Fruit fly (Drosophila melanogaster) whole organism, embryonic: ENCODE results near the gene Bet3.

Experiments
- Antp ChIP-seq: fragments of 200-800 bp; sonication (Bioruptor generic); optimal IDR thresholded peaks from 3 replicates; lab custom pipeline; 2016; ENCODE audit warnings: missing biosample characterization, missing genetic modification characterization
- Atf3 ChIP-seq: fragments of 200-800 bp; sonication (Bioruptor generic); optimal IDR thresholded peaks from 3 replicates; lab custom pipeline; 2016; ENCODE audit warnings: missing biosample characterization, missing genetic modification characterization
- B-H2 ChIP-seq: fragments of 200-800 bp; sonication (Bioruptor generic); optimal IDR thresholded peaks from 2 replicates; lab custom pipeline; 2018; ENCODE audit warnings: missing biosample characterization, mild to moderate bottlenecking, missing genetic modification characterization
- CG10209 ChIP-seq: fragments of 200-800 bp; sonication (Bioruptor generic); optimal IDR thresholded peaks from 3 replicates; lab custom pipeline; 2017; ENCODE audit warnings: missing biosample characterization, mild to moderate bottlenecking, missing genetic modification characterization, missing genetic modification reagents
- CG10274 ChIP-seq: fragments of 200-800 bp; sonication (Bioruptor generic); optimal IDR thresholded peaks from 3 replicates; lab custom pipeline; 2017; ENCODE audit warnings: missing biosample characterization, mild to moderate bottlenecking, missing genetic modification characterization
- CG12104 ChIP-seq: fragments of 200-800 bp; sonication (Bioruptor generic); optimal IDR thresholded peaks from 3 replicates; lab custom pipeline; 2016; ENCODE audit warnings: missing biosample characterization, missing genetic modification characterization
- CG17359 ChIP-seq: fragments of 200-800 bp; sonication (Bioruptor generic); optimal IDR thresholded peaks from 3 replicates; lab custom pipeline; 2018; ENCODE audit warnings: missing biosample characterization, mild to moderate bottlenecking, missing genetic modification characterization, moderate library complexity
- CG2116 ChIP-seq: fragments of 200-800 bp; sonication (Bioruptor generic); optimal IDR thresholded peaks from 3 replicates; lab custom pipeline; 2018; ENCODE audit warnings: missing biosample characterization, mild to moderate bottlenecking, missing genetic modification characterization
- CG2120 ChIP-seq: fragments of 200-800 bp; sonication (Bioruptor generic); optimal IDR thresholded peaks from 3 replicates; lab custom pipeline; 2016; ENCODE audit warnings: missing biosample characterization, missing genetic modification characterization
- CG34422 ChIP-seq: fragments of 200-800 bp; sonication (Bioruptor generic); IDR thresholded peaks from 3 replicates; pipeline ENCODE4 v1.3.6; 2022; ENCODE audit warnings: missing biosample characterization, missing genetic modification characterization
- CG4730 ChIP-seq: fragments of 200-800 bp; sonication (Bioruptor generic); IDR thresholded peaks from 2 replicates; pipeline ENCODE4 v1.3.6; 2022; ENCODE audit warnings: missing biosample characterization, missing genetic modification characterization
- CG6683 ChIP-seq: fragments of 200-800 bp; sonication (Bioruptor generic); optimal IDR thresholded peaks from 2 replicates; lab custom pipeline; 2017; ENCODE audit warnings: missing biosample characterization, mild to moderate bottlenecking, missing genetic modification characterization, missing genetic modification reagents
- CG7745 ChIP-seq: fragments of 200-800 bp; sonication (Bioruptor generic); optimal IDR thresholded peaks from 2 replicates; lab custom pipeline; 2018; ENCODE audit warnings: missing biosample characterization, mild to moderate bottlenecking, missing genetic modification characterization, moderate library complexity
- CG7786 ChIP-seq: fragments of 200-800 bp; sonication (Bioruptor generic); optimal IDR thresholded peaks from 2 replicates; lab custom pipeline; 2016; ENCODE audit warnings: missing biosample characterization, missing genetic modification characterization
- CG7839 ChIP-seq: fragments of 200-800 bp; sonication (Bioruptor generic); optimal IDR thresholded peaks from 3 replicates; lab custom pipeline; 2018; ENCODE audit warnings: missing biosample characterization, mild to moderate bottlenecking, missing genetic modification characterization, moderate library complexity
- CG9817 ChIP-seq: fragments of 200-800 bp; sonication (Bioruptor generic); optimal IDR thresholded peaks from 2 replicates; lab custom pipeline; 2018; ENCODE audit warnings: missing biosample characterization, mild to moderate bottlenecking, missing genetic modification characterization, moderate library complexity
- Dbx ChIP-seq: fragments of 200-800 bp; sonication (Bioruptor generic); IDR thresholded peaks from 3 replicates; pipeline ENCODE4 v1.3.6; 2022; ENCODE audit warnings: missing biosample characterization, missing genetic modification characterization
- Dip2 ChIP-seq: fragments of 200-800 bp; sonication (Bioruptor generic); IDR thresholded peaks from 2 replicates; pipeline ENCODE4 v1.3.6; 2022; ENCODE audit warnings: missing biosample characterization, missing genetic modification characterization
- Doc3 ChIP-seq: fragments of 200-800 bp; sonication (Bioruptor generic); IDR thresholded peaks from 3 replicates; pipeline ENCODE4 v1.3.6; 2022; ENCODE audit warnings: missing biosample characterization, missing genetic modification characterization; ENCODE audit not compliant: partially characterized antibody
- E2f1 ChIP-seq: fragments of 200-800 bp; sonication (Bioruptor generic); IDR thresholded peaks from 2 replicates; pipeline ENCODE4 v1.3.6; 2022; ENCODE audit warnings: missing biosample characterization, missing genetic modification characterization
- HHEX ChIP-seq: fragments of 200-800 bp; sonication (Bioruptor generic); optimal IDR thresholded peaks from 3 replicates; lab custom pipeline; 2017; ENCODE audit warnings: missing biosample characterization, mild to moderate bottlenecking, missing genetic modification characterization, missing genetic modification reagents
- HLH54F ChIP-seq: fragments of 200-800 bp; sonication (Bioruptor generic); optimal IDR thresholded peaks from 3 replicates; lab custom pipeline; 2016; ENCODE audit warnings: missing biosample characterization, missing genetic modification characterization
- HmgZ ChIP-seq: fragments of 200-800 bp; sonication (Bioruptor generic); optimal IDR thresholded peaks from 2 replicates; lab custom pipeline; 2018; ENCODE audit warnings: missing biosample characterization, mild to moderate bottlenecking, missing genetic modification characterization
- MBD-R2 ChIP-seq: fragments of 200-800 bp; sonication (Bioruptor generic); IDR thresholded peaks from 2 replicates; pipeline ENCODE4 v1.3.6; 2022; ENCODE audit warnings: missing biosample characterization, missing genetic modification characterization
- Mad ChIP-seq: fragments of 200-800 bp; sonication (Bioruptor generic); optimal IDR thresholded peaks from 2 replicates; lab custom pipeline; 2016; ENCODE audit warnings: missing biosample characterization, missing genetic modification characterization
- Mrtf ChIP-seq: fragments of 200-800 bp; sonication (Bioruptor generic); IDR thresholded peaks from 3 replicates; pipeline ENCODE4 v1.3.6; 2022; ENCODE audit warnings: missing biosample characterization, missing genetic modification characterization
- Myb ChIP-seq: fragments of 200-800 bp; sonication (Bioruptor generic); optimal IDR thresholded peaks from 2 replicates; lab custom pipeline; 2016; ENCODE audit warnings: missing biosample characterization, missing genetic modification characterization
- NC2α ChIP-seq: fragments of 200-800 bp; sonication (Bioruptor generic); optimal IDR thresholded peaks from 2 replicates; lab custom pipeline; 2016; ENCODE audit warnings: missing biosample characterization, missing genetic modification characterization
- Oli ChIP-seq: fragments of 200-800 bp; sonication (Bioruptor generic); optimal IDR thresholded peaks from 2 replicates; lab custom pipeline; 2018; ENCODE audit warnings: missing biosample characterization, mild to moderate bottlenecking, missing genetic modification characterization, moderate library complexity
- Opbp ChIP-seq: fragments of 200-800 bp; sonication (Bioruptor generic); IDR thresholded peaks from 3 replicates; pipeline ENCODE4 v1.3.6; 2022; ENCODE audit warnings: missing biosample characterization, missing genetic modification characterization; ENCODE audit not compliant: partially characterized antibody
- Rfx ChIP-seq: fragments of 200-800 bp; sonication (Bioruptor generic); IDR thresholded peaks from 2 replicates; pipeline ENCODE4 v1.3.6; 2022; ENCODE audit warnings: missing biosample characterization, missing genetic modification characterization
- ara ChIP-seq: fragments of 200-800 bp; sonication (Bioruptor generic); IDR thresholded peaks from 2 replicates; pipeline ENCODE4 v1.3.6; 2022; ENCODE audit warnings: missing biosample characterization, missing genetic modification characterization
- cad ChIP-seq: fragments of >200 bp; optimal IDR thresholded peaks from 2 replicates; lab custom pipeline; 2017; ENCODE audit warnings: missing biosample characterization, missing genetic modification characterization
- dan ChIP-seq: fragments of 200-800 bp; sonication (Bioruptor generic); IDR thresholded peaks from 2 replicates; pipeline ENCODE4 v1.3.6; 2022; ENCODE audit warnings: missing biosample characterization, missing genetic modification characterization
- danr ChIP-seq: fragments of 200-800 bp; sonication (Bioruptor generic); IDR thresholded peaks from 2 replicates; pipeline ENCODE4 v1.3.6; 2022; ENCODE audit warnings: missing biosample characterization, missing genetic modification characterization
- dati ChIP-seq: fragments of 200-800 bp; sonication (Bioruptor generic); IDR thresholded peaks from 2 replicates; pipeline ENCODE4 v1.3.6; 2022; ENCODE audit warnings: missing biosample characterization, missing genetic modification characterization
- ems ChIP-seq: fragments of 200-800 bp; sonication (Bioruptor generic); optimal IDR thresholded peaks from 3 replicates; lab custom pipeline; 2016; ENCODE audit warnings: missing biosample characterization, missing genetic modification characterization
- grau ChIP-seq: fragments of 200-800 bp; optimal IDR thresholded peaks from 3 replicates; lab custom pipeline; 2019; ENCODE audit warnings: missing biosample characterization, mild to moderate bottlenecking, missing genetic modification characterization, moderate library complexity
- gsb ChIP-seq: fragments of 200-800 bp; sonication (Bioruptor generic); IDR thresholded peaks from 2 replicates; pipeline ENCODE4 v1.3.6; 2022; ENCODE audit warnings: missing biosample characterization, missing genetic modification characterization
- knrl ChIP-seq: fragments of 200-800 bp; sonication (Bioruptor generic); IDR thresholded peaks from 3 replicates; pipeline ENCODE4 v1.3.6; 2022; ENCODE audit warnings: missing biosample characterization, missing genetic modification characterization; ENCODE audit not compliant: partially characterized antibody
- lbe ChIP-seq: fragments of 200-800 bp; sonication (Bioruptor generic); optimal IDR thresholded peaks from 2 replicates; lab custom pipeline; 2016; ENCODE audit warnings: missing biosample characterization, mild to moderate bottlenecking, missing genetic modification characterization
- maf-S ChIP-seq: fragments of 200-800 bp; sonication (Bioruptor generic); optimal IDR thresholded peaks from 2 replicates; lab custom pipeline; 2016; ENCODE audit warnings: missing biosample characterization, missing genetic modification characterization
- mam ChIP-seq: fragments of 200-800 bp; sonication (Bioruptor generic); optimal IDR thresholded peaks from 3 replicates; lab custom pipeline; 2016; ENCODE audit warnings: missing biosample characterization, missing genetic modification characterization
- psq ChIP-seq: fragments of 200-800 bp; sonication (Bioruptor generic); optimal IDR thresholded peaks from 2 replicates; lab custom pipeline; 2017; ENCODE audit warnings: missing biosample characterization, missing genetic modification characterization
- row ChIP-seq: fragments of 200-800 bp; sonication (Bioruptor generic); IDR thresholded peaks from 3 replicates; pipeline ENCODE4 v1.3.6; 2022; ENCODE audit warnings: missing biosample characterization, missing genetic modification characterization
- run ChIP-seq: fragments of 200-800 bp; sonication (Bioruptor generic); optimal IDR thresholded peaks from 3 replicates; lab custom pipeline; 2018; ENCODE audit warnings: missing biosample characterization, mild to moderate bottlenecking, missing genetic modification characterization
- salm ChIP-seq: fragments of 200-800 bp; sonication (Bioruptor generic); optimal IDR thresholded peaks from 2 replicates; lab custom pipeline; 2018; ENCODE audit warnings: missing biosample characterization, mild to moderate bottlenecking, missing genetic modification characterization
- so ChIP-seq: fragments of 200-800 bp; sonication (Bioruptor generic); IDR thresholded peaks from 3 replicates; pipeline ENCODE4 v1.3.6; 2022; ENCODE audit warnings: missing biosample characterization, missing genetic modification characterization
- tin ChIP-seq: fragments of 200-800 bp; sonication (Bioruptor generic); optimal IDR thresholded peaks from 3 replicates; lab custom pipeline; 2016; ENCODE audit warnings: missing biosample characterization, missing genetic modification characterization
- ttk ChIP-seq: fragments of 200-800 bp; sonication (Bioruptor generic); IDR thresholded peaks from 2 replicates; pipeline ENCODE4 v2.1.2; 2022; ENCODE audit warnings: missing biosample characterization, missing genetic modification characterization
- zfh2 ChIP-seq: fragments of 200-800 bp; sonication (Bioruptor generic); optimal IDR thresholded peaks from 2 replicates; lab custom pipeline; 2016; ENCODE audit warnings: missing biosample characterization, missing genetic modification characterization

The Bet3 gene

DNA sequence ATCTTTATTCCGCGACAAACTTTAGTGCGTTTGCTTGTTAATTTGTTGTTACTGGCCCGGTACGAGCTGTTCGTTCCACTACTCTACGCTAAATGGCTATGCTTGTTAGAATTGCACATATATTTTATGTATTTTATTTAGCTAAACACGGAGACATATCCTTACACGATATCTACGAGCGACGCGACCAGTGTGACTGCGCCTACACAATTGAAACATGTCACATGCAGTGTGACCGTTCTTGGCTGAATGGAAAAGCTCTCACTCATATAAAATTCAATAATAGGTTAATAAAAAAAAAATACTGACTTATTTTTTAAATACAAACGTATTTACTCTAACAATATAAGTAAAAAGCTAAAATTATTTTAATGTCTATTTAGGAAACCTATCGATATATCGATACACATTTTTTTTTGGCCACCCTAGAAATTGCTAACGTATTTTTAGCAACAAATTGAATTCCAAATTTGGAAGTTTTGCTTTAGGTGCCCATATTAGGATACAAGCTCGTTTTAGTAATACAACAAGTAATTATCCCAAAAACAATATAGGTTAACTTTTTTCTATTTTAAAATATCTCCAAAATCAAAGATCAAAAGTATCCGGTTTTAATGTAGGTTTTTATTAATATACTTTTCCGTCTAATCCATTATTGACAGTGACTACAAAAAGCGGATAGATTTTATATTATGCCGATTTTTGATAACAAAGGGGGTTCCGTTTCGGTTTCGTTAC is 42.9 kb downstream of the Bet3 start, which contains the start of gene CG4080 (continued):
- TF ChIP-seq maf-S (GFP tag; lab: Kevin White, UChicago) (no peak), B-H2 (GFP tag; lab: Kevin White, UChicago) (peak; percentile 61), lbe (peak; percentile 63), cad (no peak), danr (GFP tag; lab: Robert Waterston, UW) (no peak), Oli (tag; lab: Kevin White, UChicago) (no peak), Myb (peak; percentile 63), Mad (GFP tag; lab: Kevin White, UChicago) (peak; percentile 26), CG7745 (tag; lab: Kevin White, UChicago) (no peak), zfh2 (GFP tag; lab: Kevin White, UChicago) (no peak), row (GFP tag; lab: Robert Waterston, UW) (peak; percentile 70), E2f1 (GFP tag; lab: Robert Waterston, UW) (peak; percentile 25; the same call in 1 of the 2 replicates), knrl (GFP tag; lab: Robert Waterston, UW) (peak; percentile 84), gsb (GFP tag; lab: Robert Waterston, UW) (no peak), so (GFP tag; lab: Robert Waterston, UW) (0 out of 3 replicates have a peak, but pooled peaks have one; percentile 45), MBD-R2 (GFP tag; lab: Robert Waterston, UW) (peak; percentile 25), salm (tag; lab: Kevin White, UChicago) (no peak), NC2α (GFP tag; lab: Kevin White, UChicago) (no peak), CG2116 (GFP tag; lab: Kevin White, UChicago) (peak; percentile 89), Rfx (GFP tag; lab: Robert Waterston, UW) (no peak), ems (GFP tag; lab: Kevin White, UChicago) (peak; percentile 35), HmgZ (tag; lab: Kevin White, UChicago) (peak; percentile 63), run (tag; lab: Kevin White, UChicago) (no peak), CG34422 (GFP tag; lab: Robert Waterston, UW) (no peak; the same call in 2 of the 3 replicates), Doc3 (GFP tag; lab: Robert Waterston, UW) (peak; percentile 84), Mrtf (GFP tag; lab: Robert Waterston, UW) (no peak), CG7839 (tag; lab: Kevin White, UChicago) (peak; percentile 15), Dip2 (GFP tag; lab: Robert Waterston, UW) (no peak), mam (no peak), CG10209 (GFP tag; lab: Kevin White, UChicago) (no peak), CG10274 (GFP tag; lab: Kevin White, UChicago) (no peak), CG17359 (tag; lab: Kevin White, UChicago) (no peak), HLH54F (GFP tag; lab: Kevin White, UChicago) (no peak), grau (peak; percentile 51), tin (GFP tag; lab: Kevin White, UChicago) (no peak), ara (no peak), dan (GFP tag; lab: Robert Waterston, UW) (no peak), Opbp (GFP tag; lab: Robert Waterston, UW) (peak; percentile 65; the same call in 1 of the 3 replicates), CG7786 (GFP tag; lab: Kevin White, UChicago) (no peak), CG12104 (GFP tag; lab: Kevin White, UChicago) (peak; percentile 4), CG9817 (tag; lab: Kevin White, UChicago) (no peak), CG4730 (GFP tag; lab: Robert Waterston, UW) (no peak), Antp (GFP tag; lab: Kevin White, UChicago) (no peak), dati (GFP tag; lab: Robert Waterston, UW) (no peak), ttk (GFP tag; lab: Robert Waterston, UW) (no peak), psq (no peak), CG6683 (no peak), CG2120 (peak; percentile 56), Atf3 (no peak), Dbx (peak; percentile 29; the same call in 1 of the 3 replicates), HHEX (GFP tag; lab: Kevin White, UChicago) (no peak)
